Worm (Caenorhabditis elegans) whole organism, L1 larva: ENCODE results near the gene fbxb-87.

ENCODE experiments used
- C34B4.2 ChIP-seq: sonication (generic microtip); optimal IDR thresholded peaks from 2 replicates; lab custom pipeline; 2017; ENCODE audit warnings: mild to moderate bottlenecking, missing genetic modification characterization, missing compliant biosample characterization
- ama-1 ChIP-seq: fragments of 150-350 bp; optimal IDR thresholded peaks from 2 replicates; lab custom pipeline; 2014
- ces-1 ChIP-seq: fragments of 150-350 bp; optimal IDR thresholded peaks from 2 replicates; lab custom pipeline; 2014; ENCODE audit warnings: missing biosample characterization, missing genetic modification reagents, missing genetic modification characterization
- fkh-4 ChIP-seq: sonication (generic microtip); optimal IDR thresholded peaks from 2 replicates; lab custom pipeline; 2016; ENCODE audit warnings: missing compliant biosample characterization, missing genetic modification characterization, borderline replicate concordance
- grh-1 ChIP-seq: fragments of 200-800 bp; sonication (Bioruptor generic); IDR thresholded peaks from 2 replicates; pipeline ENCODE4 v1.3.6; 2022; ENCODE audit warnings: missing genetic modification reagents, missing genetic modification characterization, missing compliant biosample characterization
- hlh-17 ChIP-seq: fragments of 200-800 bp; sonication (Bioruptor generic); optimal IDR thresholded peaks from 2 replicates; lab custom pipeline; 2018; ENCODE audit warnings: missing genetic modification characterization, mild to moderate bottlenecking, missing compliant biosample characterization, moderate library complexity, borderline replicate concordance
- lin-39 ChIP-seq: fragments of 150-350 bp; optimal IDR thresholded peaks from 2 replicates; lab custom pipeline; 2014; ENCODE audit warnings: missing biosample characterization, missing genetic modification reagents, missing genetic modification characterization
- nhr-12 ChIP-seq: sonication (generic microtip); optimal IDR thresholded peaks from 2 replicates; lab custom pipeline; 2017; ENCODE audit warnings: missing biosample characterization, missing genetic modification characterization
- nhr-71 ChIP-seq: sonication (generic microtip); optimal IDR thresholded peaks from 2 replicates; lab custom pipeline; 2016; ENCODE audit warnings: mild to moderate bottlenecking, missing genetic modification characterization, moderate library complexity, missing compliant biosample characterization
- nhr-90 ChIP-seq: sonication (generic microtip); optimal IDR thresholded peaks from 2 replicates; lab custom pipeline; 2016; ENCODE audit warnings: mild to moderate bottlenecking, missing genetic modification characterization, missing compliant biosample characterization; ENCODE audit not compliant: poor library complexity
- skn-1 ChIP-seq: fragments of 150-350 bp; optimal IDR thresholded peaks from 2 replicates; lab custom pipeline; 2014; ENCODE audit warnings: missing biosample characterization, missing genetic modification characterization
- sup-37 ChIP-seq: fragments of 200-800 bp; sonication (Bioruptor generic); optimal IDR thresholded peaks from 2 replicates; lab custom pipeline; 2018; ENCODE audit warnings: mild to moderate bottlenecking, missing genetic modification characterization, missing compliant biosample characterization
- unc-130 ChIP-seq: fragments of 150-350 bp; optimal IDR thresholded peaks from 2 replicates; lab custom pipeline; 2017; ENCODE audit warnings: missing biosample characterization, missing genetic modification characterization, inconsistent platforms

DNA sequence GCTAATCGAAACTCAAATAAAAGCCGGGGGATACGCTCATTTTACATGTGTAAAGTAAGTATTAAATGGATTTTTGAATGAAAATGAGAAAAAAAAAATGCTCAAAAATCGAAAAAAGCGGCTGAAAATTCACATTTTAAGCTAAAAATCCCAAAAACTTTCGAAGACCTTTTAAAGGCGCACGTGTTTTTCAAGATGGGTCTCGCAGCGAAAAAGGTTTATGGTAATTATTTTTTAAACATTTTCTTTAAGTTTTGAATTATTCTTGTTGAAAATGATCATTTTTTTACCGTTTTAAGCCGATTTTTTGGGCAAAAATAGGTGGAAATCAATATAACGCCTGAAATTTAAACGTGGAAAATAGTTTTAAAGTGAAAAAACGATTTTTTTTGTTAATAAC is 24.2 kb upstream of the fbxb-87 start:
- TF ChIP-seq nhr-90 (tag; lab: Kevin White, UChicago): no peak
- no peak for TF ChIP-seq fkh-4 (tag; lab: Kevin White, UChicago)
- TF ChIP-seq grh-1: no peak
- TF ChIP-seq nhr-71: no peak
- no peak for TF ChIP-seq sup-37
- no peak for TF ChIP-seq ama-1 (lab: Kevin White, UChicago)
- no peak for TF ChIP-seq unc-130
- TF ChIP-seq ces-1 (GFP tag; lab: Kevin White, UChicago): no peak
- no peak for TF ChIP-seq nhr-12 (tag; lab: Kevin White, UChicago)
- no peak for TF ChIP-seq lin-39
- TF ChIP-seq skn-1 (tag; lab: Kevin White, UChicago): no peak
- TF ChIP-seq C34B4.2 (tag; lab: Kevin White, UChicago): no peak
- TF ChIP-seq hlh-17 (GFP tag; lab: Kevin White, UChicago): no peak
